Fruit fly (Drosophila melanogaster) whole organism, embryonic: ENCODE data around the gene Cp190.
A peak's percentile ranks its signal among the peaks of the same experiment; 100 is the strongest.

Experiments used
- BEAF-32 ChIP-seq: fragments of 200-800 bp; sonication (Bioruptor generic); optimal IDR thresholded peaks from 3 replicates; lab custom pipeline; 2017; ENCODE audit warnings: missing biosample characterization, missing genetic modification characterization, mild to moderate bottlenecking, moderate library complexity, missing genetic modification reagents
- Bgb ChIP-seq: fragments of 200-800 bp; sonication (Bioruptor generic); IDR thresholded peaks from 2 replicates; pipeline ENCODE4 v1.3.6; 2022; ENCODE audit warnings: missing biosample characterization, missing genetic modification characterization; ENCODE audit not compliant: partially characterized antibody
- C15 ChIP-seq: fragments of 200-800 bp; sonication (Bioruptor generic); IDR thresholded peaks from 3 replicates; pipeline ENCODE4 v1.3.6; 2022; ENCODE audit warnings: missing biosample characterization, missing genetic modification characterization
- CG10209 ChIP-seq: fragments of 200-800 bp; sonication (Bioruptor generic); optimal IDR thresholded peaks from 3 replicates; lab custom pipeline; 2017; ENCODE audit warnings: missing biosample characterization, mild to moderate bottlenecking, missing genetic modification characterization, missing genetic modification reagents
- CG11085 ChIP-seq: fragments of 200-800 bp; sonication (Bioruptor generic); IDR thresholded peaks from 2 replicates; pipeline ENCODE4 v1.3.6; 2022; ENCODE audit warnings: missing biosample characterization, missing genetic modification characterization
- CG11695 ChIP-seq: fragments of 200-800 bp; sonication (Bioruptor generic); IDR thresholded peaks from 3 replicates; pipeline ENCODE4 v1.3.6; 2022; ENCODE audit warnings: missing biosample characterization, missing genetic modification characterization
- CG12219 ChIP-seq: fragments of 200-800 bp; sonication (Bioruptor generic); optimal IDR thresholded peaks from 3 replicates; lab custom pipeline; 2018; ENCODE audit warnings: missing biosample characterization, mild to moderate bottlenecking, missing genetic modification characterization
- CG12659 ChIP-seq: fragments of 200-800 bp; sonication (Bioruptor generic); optimal IDR thresholded peaks from 3 replicates; lab custom pipeline; 2017; ENCODE audit warnings: mild to moderate bottlenecking, missing biosample characterization, missing genetic modification reagents, missing genetic modification characterization
- CG13287 ChIP-seq: fragments of 200-800 bp; sonication (Bioruptor generic); IDR thresholded peaks from 2 replicates; pipeline ENCODE4 v1.3.6; 2022; ENCODE audit warnings: missing biosample characterization, missing genetic modification characterization; ENCODE audit not compliant: partially characterized antibody
- CG14710 ChIP-seq: fragments of 200-800 bp; sonication (Bioruptor generic); optimal IDR thresholded peaks from 3 replicates; lab custom pipeline; 2019; ENCODE audit warnings: missing biosample characterization, mild to moderate bottlenecking, missing genetic modification characterization, moderate library complexity
- CG15514 ChIP-seq: fragments of 200-800 bp; sonication (Bioruptor generic); optimal IDR thresholded peaks from 3 replicates; lab custom pipeline; 2017; ENCODE audit warnings: missing biosample characterization, missing genetic modification characterization, mild to moderate bottlenecking, moderate library complexity, missing genetic modification reagents
- CG17186 ChIP-seq: fragments of 200-800 bp; sonication (Bioruptor generic); optimal IDR thresholded peaks from 3 replicates; lab custom pipeline; 2017; ENCODE audit warnings: missing biosample characterization, missing genetic modification reagents, missing genetic modification characterization
- CG17568 ChIP-seq: fragments of 200-800 bp; sonication (Bioruptor generic); optimal IDR thresholded peaks from 2 replicates; lab custom pipeline; 2018; ENCODE audit warnings: missing biosample characterization, mild to moderate bottlenecking, missing genetic modification characterization, moderate library complexity
- CG18764 ChIP-seq: fragments of 200-800 bp; sonication (Bioruptor generic); optimal IDR thresholded peaks from 3 replicates; lab custom pipeline; 2016; ENCODE audit warnings: missing biosample characterization, missing genetic modification characterization
- CG2116 ChIP-seq: fragments of 200-800 bp; sonication (Bioruptor generic); optimal IDR thresholded peaks from 3 replicates; lab custom pipeline; 2018; ENCODE audit warnings: missing biosample characterization, mild to moderate bottlenecking, missing genetic modification characterization
- CG2712 ChIP-seq: fragments of 200-800 bp; optimal IDR thresholded peaks from 3 replicates; lab custom pipeline; 2019; ENCODE audit warnings: missing biosample characterization, mild to moderate bottlenecking, missing genetic modification characterization, moderate library complexity
- CG32772 ChIP-seq: fragments of 200-800 bp; sonication (Bioruptor generic); IDR thresholded peaks from 2 replicates; pipeline ENCODE4 v1.3.6; 2022; ENCODE audit warnings: missing biosample characterization, missing genetic modification characterization
- CG42726 ChIP-seq: fragments of 200-800 bp; sonication (Bioruptor generic); IDR thresholded peaks from 2 replicates; pipeline ENCODE4 v1.3.6; 2022; ENCODE audit warnings: missing biosample characterization, missing genetic modification characterization; ENCODE audit not compliant: partially characterized antibody
- CG4424 ChIP-seq: fragments of 200-800 bp; sonication (Bioruptor generic); optimal IDR thresholded peaks from 3 replicates; lab custom pipeline; 2016; ENCODE audit warnings: missing biosample characterization, missing genetic modification characterization
- CG6813 ChIP-seq: fragments of 200-800 bp; sonication (Bioruptor generic); optimal IDR thresholded peaks from 2 replicates; lab custom pipeline; 2017; ENCODE audit warnings: missing biosample characterization, missing genetic modification characterization, mild to moderate bottlenecking, moderate library complexity, missing genetic modification reagents
- CoRest ChIP-seq: fragments of 200-800 bp; sonication (Bioruptor generic); optimal IDR thresholded peaks from 3 replicates; lab custom pipeline; 2018; ENCODE audit warnings: missing biosample characterization, mild to moderate bottlenecking, missing genetic modification characterization, moderate library complexity
- Dip3 ChIP-seq: fragments of 200-800 bp; sonication (Bioruptor generic); optimal IDR thresholded peaks from 3 replicates; lab custom pipeline; 2016; ENCODE audit warnings: missing biosample characterization, missing genetic modification characterization
- Dp ChIP-seq: fragments of 200-800 bp; sonication (Bioruptor generic); optimal IDR thresholded peaks from 2 replicates; lab custom pipeline; 2018; ENCODE audit warnings: missing biosample characterization, mild to moderate bottlenecking, missing genetic modification characterization, moderate library complexity
- E2f2 ChIP-seq: fragments of 200-800 bp; sonication (Bioruptor generic); IDR thresholded peaks from 2 replicates; pipeline ENCODE4 v1.3.6; 2022; ENCODE audit warnings: missing biosample characterization, missing genetic modification characterization
- MTF-1 ChIP-seq: fragments of 200-800 bp; sonication (Bioruptor generic); optimal IDR thresholded peaks from 2 replicates; lab custom pipeline; 2018; ENCODE audit warnings: missing biosample characterization, mild to moderate bottlenecking, missing genetic modification characterization, borderline replicate concordance
- Nf-YC ChIP-seq: fragments of 200-800 bp; optimal IDR thresholded peaks from 3 replicates; lab custom pipeline; 2019; ENCODE audit warnings: missing biosample characterization, mild to moderate bottlenecking, missing genetic modification characterization, moderate library complexity
- Optix ChIP-seq: fragments of 200-800 bp; sonication (Bioruptor generic); IDR thresholded peaks from 3 replicates; pipeline ENCODE4 v1.3.6; 2022; ENCODE audit warnings: missing biosample characterization, missing genetic modification characterization
- Scr ChIP-seq: fragments of 200-800 bp; sonication (Bioruptor generic); IDR thresholded peaks from 2 replicates; pipeline ENCODE4 v1.3.6; 2022; ENCODE audit warnings: missing biosample characterization, missing genetic modification characterization; ENCODE audit not compliant: partially characterized antibody
- Usf ChIP-seq: fragments of 200-800 bp; sonication (Bioruptor generic); optimal IDR thresholded peaks from 2 replicates; lab custom pipeline; 2017; ENCODE audit warnings: missing genotype, missing biosample characterization, missing genetic modification characterization
- YL-1 ChIP-seq: fragments of 200-800 bp; sonication (Bioruptor generic); optimal IDR thresholded peaks from 3 replicates; lab custom pipeline; 2017; ENCODE audit warnings: missing biosample characterization, mild to moderate bottlenecking, missing genetic modification characterization
- aop ChIP-seq: fragments of 200-800 bp; sonication (Bioruptor generic); IDR thresholded peaks from 2 replicates; pipeline ENCODE4 v1.3.6; 2022; ENCODE audit warnings: missing biosample characterization, missing genetic modification characterization
- ash1 ChIP-seq: fragments of 200-800 bp; sonication (Bioruptor generic); optimal IDR thresholded peaks from 2 replicates; lab custom pipeline; 2018; ENCODE audit warnings: missing biosample characterization, mild to moderate bottlenecking, missing genetic modification characterization
- cad ChIP-seq: fragments of >200 bp; optimal IDR thresholded peaks from 2 replicates; lab custom pipeline; 2017; ENCODE audit warnings: missing biosample characterization, missing genetic modification characterization
- crp ChIP-seq, 2 experiments: fragments of 200-800 bp; sonication (Bioruptor generic); optimal IDR thresholded peaks; 2 replicates in 1 of 2; 3 replicates in 1 of 2; lab custom pipeline; 2017; ENCODE audit warnings: missing biosample characterization in 2 of 2, missing genetic modification characterization in 2 of 2, mild to moderate bottlenecking in 1 of 2, moderate library complexity in 1 of 2
- gem ChIP-seq: fragments of 200-800 bp; sonication (Bioruptor generic); optimal IDR thresholded peaks from 2 replicates; lab custom pipeline; 2019; ENCODE audit warnings: missing biosample characterization, mild to moderate bottlenecking, missing genetic modification characterization, moderate library complexity
- gfzf ChIP-seq: fragments of 200-800 bp; sonication (Bioruptor generic); optimal IDR thresholded peaks from 2 replicates; lab custom pipeline; 2016; ENCODE audit warnings: missing biosample characterization, mild to moderate bottlenecking, missing genetic modification characterization, moderate library complexity
- odd ChIP-seq: fragments of 200-800 bp; sonication (Bioruptor generic); optimal IDR thresholded peaks from 2 replicates; lab custom pipeline; 2017; ENCODE audit warnings: missing biosample characterization, mild to moderate bottlenecking, missing genetic modification characterization
- peb ChIP-seq: fragments of 200-800 bp; sonication (Bioruptor generic); IDR thresholded peaks from 2 replicates; pipeline ENCODE4 v1.3.6; 2022; ENCODE audit warnings: missing biosample characterization, missing genetic modification characterization
- pfk ChIP-seq: fragments of 200-800 bp; sonication (Bioruptor generic); optimal IDR thresholded peaks from 2 replicates; lab custom pipeline; 2018; ENCODE audit warnings: missing biosample characterization, mild to moderate bottlenecking, missing genetic modification characterization, moderate library complexity
- phol ChIP-seq: fragments of 200-800 bp; sonication (Bioruptor generic); optimal IDR thresholded peaks from 3 replicates; lab custom pipeline; 2018; ENCODE audit warnings: missing biosample characterization, mild to moderate bottlenecking, missing genetic modification characterization, moderate library complexity
- rib ChIP-seq: fragments of 200-800 bp; sonication (Bioruptor generic); IDR thresholded peaks from 2 replicates; pipeline ENCODE4 v1.3.6; 2022; ENCODE audit warnings: missing biosample characterization, missing genetic modification characterization
- schlank ChIP-seq: fragments of 200-800 bp; sonication (Bioruptor generic); optimal IDR thresholded peaks from 2 replicates; lab custom pipeline; 2018; ENCODE audit warnings: missing biosample characterization, mild to moderate bottlenecking, missing genetic modification characterization
- sens ChIP-seq: fragments of 200-800 bp; sonication (Bioruptor generic); peaks from one replicate; lab custom pipeline; 2016; ENCODE audit warnings: missing biosample characterization, missing genetic modification characterization
- slou ChIP-seq: fragments of 200-800 bp; sonication (Bioruptor generic); optimal IDR thresholded peaks from 3 replicates; lab custom pipeline; 2016; ENCODE audit warnings: missing biosample characterization, missing genetic modification characterization
- sug ChIP-seq: fragments of 200-800 bp; optimal IDR thresholded peaks from 2 replicates; lab custom pipeline; 2019; ENCODE audit warnings: missing biosample characterization, mild to moderate bottlenecking, missing genetic modification characterization, moderate library complexity
- tll ChIP-seq, 2 experiments: fragments of 200-800 bp in 1 of 2; fragments of >200 bp in 1 of 2; sonication (Bioruptor generic) in 1 of 2; optimal IDR thresholded peaks; 2 replicates each; lab custom pipeline; 2017 to 2019; ENCODE audit warnings: missing biosample characterization in 2 of 2, missing genetic modification characterization in 2 of 2, mild to moderate bottlenecking in 1 of 2, moderate library complexity in 1 of 2
- trem ChIP-seq: fragments of 200-800 bp; optimal IDR thresholded peaks from 3 replicates; lab custom pipeline; 2019; ENCODE audit warnings: missing biosample characterization, mild to moderate bottlenecking, missing genetic modification characterization, moderate library complexity
- vnd ChIP-seq: fragments of 200-800 bp; sonication (Bioruptor generic); IDR thresholded peaks from 3 replicates; pipeline ENCODE4 v1.3.6; 2022; ENCODE audit warnings: missing biosample characterization, missing genetic modification characterization; ENCODE audit not compliant: partially characterized antibody
- vvl ChIP-seq: fragments of 200-800 bp; sonication (Bioruptor generic); IDR thresholded peaks from 2 replicates; pipeline ENCODE4 v1.3.6; 2022; ENCODE audit warnings: missing biosample characterization, missing genetic modification characterization

The Cp190 gene

dm6 chr3R:15268426-15268825, 6.6 kb downstream of the Cp190 start, which contains the start of the genes CG14864 and Zip88E (continued):
- TF ChIP-seq Nf-YC (tag; lab: Kevin White, UChicago) (no peak), CG17186 (GFP tag; lab: Kevin White, UChicago) (peak; percentile 30), peb (GFP tag; lab: Robert Waterston, UW) (no peak), vnd (no peak), CoRest (tag; lab: Kevin White, UChicago) (peak; percentile 9), Usf (no peak), crp (GFP tag; optimal IDR thresholded peaks at IDR 0.05; lab: Kevin White, UChicago) (peak in 1 of 2 experiments; percentile 8), CG15514 (GFP tag; lab: Kevin White, UChicago) (peak; percentile 57), trem (peak; percentile 33), Bgb (GFP tag; lab: Robert Waterston, UW) (no peak), sug (tag; lab: Kevin White, UChicago) (peak; percentile 17), ash1 (GFP tag; lab: Kevin White, UChicago) (no peak), cad (no peak), odd (GFP tag; lab: Kevin White, UChicago) (no peak), CG13287 (GFP tag; lab: Robert Waterston, UW) (peak; percentile 49; the same call in 1 of the 2 replicates), C15 (GFP tag; lab: Robert Waterston, UW) (no peak), Scr (GFP tag; lab: Robert Waterston, UW) (0 out of 2 replicates have a peak, but pooled peaks have one; percentile 17), sens (GFP tag; lab: Kevin White, UChicago) (peak; percentile 33), pfk (GFP tag; lab: Kevin White, UChicago) (no peak), CG17568 (no peak), rib (GFP tag; lab: Robert Waterston, UW) (no peak), CG32772 (GFP tag; lab: Robert Waterston, UW) (0 out of 2 replicates have a peak, but pooled peaks have one; percentile 12), gfzf (peak; percentile 87), CG2116 (GFP tag; lab: Kevin White, UChicago) (peak; percentile 71), CG14710 (tag; lab: Kevin White, UChicago) (peak; percentile 23), CG10209 (GFP tag; lab: Kevin White, UChicago) (no peak), CG11085 (GFP tag; lab: Robert Waterston, UW) (no peak), CG12219 (GFP tag; lab: Kevin White, UChicago) (no peak), schlank (tag; lab: Kevin White, UChicago) (no peak), YL-1 (GFP tag; lab: Kevin White, UChicago) (peak; percentile 44), CG42726 (GFP tag; lab: Robert Waterston, UW) (0 out of 2 replicates have a peak, but pooled peaks have one; percentile 23), aop (GFP tag; lab: Robert Waterston, UW) (no peak), CG6813 (no peak), Dp (GFP tag; lab: Kevin White, UChicago) (peak; percentile 73), tll (GFP tag; optimal IDR thresholded peaks at IDR 0.05; lab: Kevin White, UChicago) (no peak), phol (peak; percentile 17), E2f2 (GFP tag; lab: Robert Waterston, UW) (peak; percentile 76), slou (GFP tag; lab: Kevin White, UChicago) (no peak), CG12659 (peak; percentile 17), gem (no peak), CG11695 (no peak), Optix (GFP tag; lab: Robert Waterston, UW) (no peak), Dip3 (GFP tag; lab: Kevin White, UChicago) (no peak), vvl (GFP tag; lab: Robert Waterston, UW) (0 out of 2 replicates have a peak, but pooled peaks have one; percentile 10), MTF-1 (GFP tag; lab: Kevin White, UChicago) (no peak), BEAF-32 (GFP tag; lab: Kevin White, UChicago) (peak; percentile 34), CG18764 (GFP tag; lab: Kevin White, UChicago) (no peak), CG2712 (no peak), CG4424 (GFP tag; lab: Kevin White, UChicago) (no peak)
